Worm (Caenorhabditis elegans) whole organism, late embryonic: ENCODE data around the gene clec-127.
A peak's percentile ranks its signal among the peaks of the same experiment; 100 is the strongest.

Experiments used
- C08G9.2 ChIP-seq: sonication (generic microtip); optimal IDR thresholded peaks from 2 replicates; lab custom pipeline; 2016; ENCODE audit warnings: mild to moderate bottlenecking, missing genetic modification characterization, moderate library complexity, missing compliant biosample characterization
- F13H6.1 ChIP-seq: sonication (generic microtip); optimal IDR thresholded peaks from 2 replicates; lab custom pipeline; 2016; ENCODE audit warnings: missing genetic modification characterization, missing compliant biosample characterization
- K09A11.1 ChIP-seq: sonication (generic microtip); optimal IDR thresholded peaks from 2 replicates; lab custom pipeline; 2017; ENCODE audit warnings: antibody characterized with exemption, mild to moderate bottlenecking, missing genetic modification characterization, missing compliant biosample characterization; ENCODE audit not compliant: insufficient read depth
- T23F11.4 ChIP-seq: fragments of 200-800 bp; sonication (Bioruptor generic); optimal IDR thresholded peaks from 2 replicates; lab custom pipeline; 2018; ENCODE audit warnings: mild to moderate bottlenecking, missing genetic modification characterization, missing compliant biosample characterization
- Y22D7AL.16 ChIP-seq: sonication (generic microtip); optimal IDR thresholded peaks from 2 replicates; lab custom pipeline; 2016; ENCODE audit warnings: missing genetic modification characterization, missing compliant biosample characterization
- ama-1 ChIP-seq: fragments of 150-350 bp; optimal IDR thresholded peaks from 2 replicates; lab custom pipeline; 2014
- ceh-18 ChIP-seq: sonication (generic microtip); optimal IDR thresholded peaks from 2 replicates; lab custom pipeline; 2016; ENCODE audit warnings: missing genetic modification characterization, missing compliant biosample characterization
- ceh-2 ChIP-seq: sonication (generic microtip); optimal IDR thresholded peaks from 2 replicates; lab custom pipeline; 2016; ENCODE audit warnings: missing genotype, missing genetic modification characterization, missing compliant biosample characterization
- ceh-30 ChIP-seq: fragments of 150-350 bp; optimal IDR thresholded peaks from 2 replicates; lab custom pipeline; 2014; ENCODE audit warnings: missing biosample characterization, missing genetic modification characterization
- ceh-31 ChIP-seq: sonication (generic microtip); optimal IDR thresholded peaks from 2 replicates; lab custom pipeline; 2016; ENCODE audit warnings: missing genetic modification characterization, missing compliant biosample characterization
- ceh-6 ChIP-seq: fragments of 200-800 bp; sonication (Bioruptor generic); optimal IDR thresholded peaks from 2 replicates; lab custom pipeline; 2018; ENCODE audit warnings: mild to moderate bottlenecking, missing genetic modification characterization, missing compliant biosample characterization
- che-1 ChIP-seq: sonication (generic microtip); optimal IDR thresholded peaks from 2 replicates; lab custom pipeline; 2016; ENCODE audit warnings: mild to moderate bottlenecking, missing genetic modification characterization, missing compliant biosample characterization
- dve-1 ChIP-seq: sonication (generic microtip); optimal IDR thresholded peaks from 2 replicates; lab custom pipeline; 2017; ENCODE audit warnings: antibody characterized with exemption, mild to moderate bottlenecking, missing genetic modification characterization, missing compliant biosample characterization
- eyg-1 ChIP-seq: sonication (generic microtip); optimal IDR thresholded peaks from 2 replicates; lab custom pipeline; 2016; ENCODE audit warnings: missing genotype, missing genetic modification characterization, missing compliant biosample characterization
- fax-1 ChIP-seq: sonication (generic microtip); optimal IDR thresholded peaks from 2 replicates; lab custom pipeline; 2016; ENCODE audit warnings: missing genotype, missing genetic modification characterization, missing compliant biosample characterization
- fkh-6 ChIP-seq: sonication (generic microtip); optimal IDR thresholded peaks from 2 replicates; lab custom pipeline; 2016; ENCODE audit warnings: missing genetic modification characterization, missing compliant biosample characterization
- gmeb-2 ChIP-seq: sonication (generic microtip); optimal IDR thresholded peaks from 2 replicates; lab custom pipeline; 2016; ENCODE audit warnings: missing genetic modification characterization, inconsistent platforms, missing compliant biosample characterization
- hlh-13 ChIP-seq: fragments of 200-800 bp; sonication (Bioruptor generic); optimal IDR thresholded peaks from 2 replicates; lab custom pipeline; 2018; ENCODE audit warnings: mild to moderate bottlenecking, missing genetic modification characterization, missing compliant biosample characterization
- hlh-6 ChIP-seq: sonication (generic microtip); optimal IDR thresholded peaks from 2 replicates; lab custom pipeline; 2016; ENCODE audit warnings: missing genotype, missing genetic modification characterization, missing compliant biosample characterization
- lim-6 ChIP-seq: sonication (generic microtip); optimal IDR thresholded peaks from 2 replicates; lab custom pipeline; 2016; ENCODE audit warnings: missing genetic modification characterization, missing compliant biosample characterization
- lin-11 ChIP-seq: fragments of 200-800 bp; sonication (Bioruptor generic); optimal IDR thresholded peaks from 2 replicates; lab custom pipeline; 2018; ENCODE audit warnings: mild to moderate bottlenecking, missing genetic modification characterization, missing compliant biosample characterization
- mec-3 ChIP-seq: sonication (generic microtip); optimal IDR thresholded peaks from 2 replicates; lab custom pipeline; 2016; ENCODE audit warnings: borderline replicate concordance, missing genetic modification characterization, missing compliant biosample characterization
- nfya-1 ChIP-seq: sonication (generic microtip); optimal IDR thresholded peaks from 2 replicates; lab custom pipeline; 2017; ENCODE audit warnings: missing genetic modification characterization, mild to moderate bottlenecking, missing compliant biosample characterization, antibody characterized with exemption, moderate library complexity
- nhr-232 ChIP-seq: sonication (generic microtip); optimal IDR thresholded peaks from 2 replicates; lab custom pipeline; 2016; ENCODE audit warnings: missing genetic modification characterization, missing compliant biosample characterization
- npax-4 ChIP-seq: sonication (generic microtip); optimal IDR thresholded peaks from 2 replicates; lab custom pipeline; 2016; ENCODE audit warnings: missing genetic modification characterization, missing compliant biosample characterization
- pag-3 ChIP-seq: sonication (generic microtip); optimal IDR thresholded peaks from 2 replicates; lab custom pipeline; 2016; ENCODE audit warnings: missing compliant biosample characterization, missing genetic modification characterization, borderline replicate concordance
- pha-4 ChIP-seq: fragments of 150-350 bp; optimal IDR thresholded peaks from 2 replicates; lab custom pipeline; 2018; ENCODE audit warnings: missing biosample characterization, missing genetic modification reagents, missing genetic modification characterization
- pqm-1 ChIP-seq: sonication (generic microtip); optimal IDR thresholded peaks from 2 replicates; lab custom pipeline; 2016; ENCODE audit warnings: missing genetic modification characterization, missing compliant biosample characterization
- pros-1 ChIP-seq: fragments of 150-350 bp; optimal IDR thresholded peaks from 2 replicates; lab custom pipeline; 2014; ENCODE audit warnings: missing biosample characterization, missing genetic modification reagents, missing genetic modification characterization
- ref-2 ChIP-seq: sonication (generic microtip); optimal IDR thresholded peaks from 2 replicates; lab custom pipeline; 2016; ENCODE audit warnings: missing genetic modification characterization, missing compliant biosample characterization
- sox-2 ChIP-seq: fragments of 200-800 bp; sonication (Bioruptor generic); IDR thresholded peaks from 2 replicates; pipeline ENCODE4 v1.3.6; 2022; ENCODE audit warnings: missing genetic modification reagents, missing genetic modification characterization, missing compliant biosample characterization
- sox-4 ChIP-seq: sonication (generic microtip); optimal IDR thresholded peaks from 2 replicates; lab custom pipeline; 2017; ENCODE audit warnings: mild to moderate bottlenecking, missing genetic modification characterization, inconsistent platforms, missing compliant biosample characterization
- tbx-2 ChIP-seq: sonication (generic microtip); optimal IDR thresholded peaks from 2 replicates; lab custom pipeline; 2016; ENCODE audit warnings: missing genetic modification characterization, missing compliant biosample characterization
- unc-3 ChIP-seq, 2 experiments: fragments of 200-800 bp in 1 of 2; sonication (Bioruptor generic) in 1 of 2; sonication (generic microtip) in 1 of 2; conservative IDR thresholded peaks in 1 of 2; optimal IDR thresholded peaks in 1 of 2; 2 replicates each; pipeline versions ENCODE4 v1.3.6 to Lab custom; 2016 to 2022; ENCODE audit warnings: missing compliant biosample characterization in 2 of 2, missing genetic modification characterization in 2 of 2, missing genetic modification reagents in 1 of 2
- unc-42 ChIP-seq: sonication (generic microtip); optimal IDR thresholded peaks from 2 replicates; lab custom pipeline; 2016; ENCODE audit warnings: missing genotype, missing genetic modification characterization, missing compliant biosample characterization
- unc-86 ChIP-seq: sonication (generic microtip); optimal IDR thresholded peaks from 2 replicates; lab custom pipeline; 2016; ENCODE audit warnings: missing genetic modification characterization, missing compliant biosample characterization

Gene clec-127

ce11 chrII:3567576-3567975, 1.4 kb downstream of the clec-127 start (continued):
- TF ChIP-seq tbx-2 (tag; lab: Kevin White, UChicago): peak; percentile 4
- peak; percentile 34 for TF ChIP-seq unc-86 (tag; lab: Kevin White, UChicago)
- peak; percentile 42 for TF ChIP-seq C08G9.2 (tag; lab: Kevin White, UChicago)
- TF ChIP-seq fax-1 (tag; lab: Kevin White, UChicago): peak; percentile 19
- TF ChIP-seq dve-1 (tag; lab: Kevin White, UChicago): peak; percentile 23
- peak; percentile 49 for TF ChIP-seq che-1 (tag; lab: Kevin White, UChicago)
- peak; percentile 55 for TF ChIP-seq fkh-6 (tag; lab: Kevin White, UChicago)
- peak; percentile 2 for TF ChIP-seq F13H6.1
- TF ChIP-seq hlh-6 (tag; lab: Kevin White, UChicago): peak; percentile 61
- TF ChIP-seq Y22D7AL.16 (tag; lab: Kevin White, UChicago): peak; percentile 41
- TF ChIP-seq nhr-232: peak; percentile 30
- peak; percentile 55 for TF ChIP-seq gmeb-2
- peak; percentile 70 for TF ChIP-seq ceh-6 (GFP tag; lab: Kevin White, UChicago)

- TF ChIP-seq tbx-2 (tag; lab: Kevin White, UChicago): no peak
- TF ChIP-seq pros-1 (tag; lab: Kevin White, UChicago): no peak
- TF ChIP-seq ref-2 (tag; lab: Kevin White, UChicago): no peak
- no peak for TF ChIP-seq ama-1 (lab: Kevin White, UChicago)
- no peak for TF ChIP-seq ceh-2 (tag; lab: Kevin White, UChicago)
- no peak for TF ChIP-seq lin-11 (tag; lab: Kevin White, UChicago)
- no peak for TF ChIP-seq mec-3 (tag; lab: Kevin White, UChicago)
- TF ChIP-seq C08G9.2 (tag; lab: Kevin White, UChicago): no peak
- TF ChIP-seq ceh-31: no peak
- TF ChIP-seq pag-3 (tag; lab: Kevin White, UChicago): no peak
- TF ChIP-seq K09A11.1 (tag; lab: Kevin White, UChicago): no peak
- no peak for TF ChIP-seq nhr-232
- TF ChIP-seq npax-4 (tag; lab: Kevin White, UChicago): no peak
- no peak for TF ChIP-seq ceh-30 (tag; lab: Kevin White, UChicago)
- TF ChIP-seq lim-6 (tag; lab: Kevin White, UChicago): no peak
- no peak for TF ChIP-seq unc-3 (GFP tag; conservative IDR thresholded peaks at IDR 0.05; lab: Robert Waterston, UW)
- no peak for TF ChIP-seq unc-3 (tag; optimal IDR thresholded peaks at IDR 0.05; lab: Kevin White, UChicago)
- no peak for TF ChIP-seq ceh-6 (GFP tag; lab: Kevin White, UChicago)
Observed at ce11 chrII:3567066-3567465, 2.0 kb downstream of the clec-127 start.

DNA sequence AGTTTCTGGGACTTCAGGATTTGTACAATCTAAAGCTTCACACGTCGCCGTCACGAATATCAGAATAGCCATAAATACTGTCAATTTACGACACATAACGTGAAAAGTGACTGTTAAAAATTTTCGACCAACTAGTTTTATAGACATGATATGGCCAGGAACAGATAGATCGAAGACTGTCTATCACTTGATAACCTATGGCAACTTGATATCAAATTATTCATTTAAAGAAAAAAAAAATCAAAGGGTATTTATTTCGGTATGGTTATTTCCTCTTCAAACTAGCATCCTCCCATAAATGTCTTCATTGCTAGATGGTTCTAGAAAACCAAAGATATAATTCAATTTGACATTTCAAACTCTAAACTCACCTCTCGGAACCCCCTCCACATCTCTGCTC, 6.6 kb downstream of the clec-127 start, which contains the start of gene W10G11.3:
Gene W10G11.3, minus strand, starts transcription at position 101 of the 400 bp plus-strand sequence.
- TF ChIP-seq pag-3 (tag; lab: Kevin White, UChicago) (no peak), sox-4 (tag; lab: Kevin White, UChicago) (no peak), pha-4 (tag; lab: Kevin White, UChicago) (no peak), eyg-1 (tag; lab: Kevin White, UChicago) (no peak), tbx-2 (tag; lab: Kevin White, UChicago) (no peak), sox-2 (GFP tag; lab: Robert Waterston, UW) (no peak), hlh-13 (GFP tag; lab: Kevin White, UChicago) (no peak), pqm-1 (tag; lab: Kevin White, UChicago) (no peak)

- no peak for TF ChIP-seq Y22D7AL.16 (tag; lab: Kevin White, UChicago)
- no peak for TF ChIP-seq fkh-6 (tag; lab: Kevin White, UChicago)
- TF ChIP-seq unc-42: no peak
- TF ChIP-seq gmeb-2: no peak
- no peak for TF ChIP-seq hlh-13 (GFP tag; lab: Kevin White, UChicago)
- no peak for TF ChIP-seq sox-2 (GFP tag; lab: Robert Waterston, UW)
- no peak for TF ChIP-seq T23F11.4 (GFP tag; lab: Kevin White, UChicago)
- TF ChIP-seq nfya-1 (tag; lab: Kevin White, UChicago): no peak
- TF ChIP-seq hlh-6 (tag; lab: Kevin White, UChicago): no peak
- no peak for TF ChIP-seq ceh-18 (tag; lab: Kevin White, UChicago)
Observed at ce11 chrII:3561561-3561960, 7.5 kb downstream of the clec-127 start, which contains the start of gene W10G11.2. Gene W10G11.2 (minus strand): TSS chrII:3561661.
